Worm (Caenorhabditis elegans): Measurements from ENCODE around the gene dyrb-1.

DNA sequence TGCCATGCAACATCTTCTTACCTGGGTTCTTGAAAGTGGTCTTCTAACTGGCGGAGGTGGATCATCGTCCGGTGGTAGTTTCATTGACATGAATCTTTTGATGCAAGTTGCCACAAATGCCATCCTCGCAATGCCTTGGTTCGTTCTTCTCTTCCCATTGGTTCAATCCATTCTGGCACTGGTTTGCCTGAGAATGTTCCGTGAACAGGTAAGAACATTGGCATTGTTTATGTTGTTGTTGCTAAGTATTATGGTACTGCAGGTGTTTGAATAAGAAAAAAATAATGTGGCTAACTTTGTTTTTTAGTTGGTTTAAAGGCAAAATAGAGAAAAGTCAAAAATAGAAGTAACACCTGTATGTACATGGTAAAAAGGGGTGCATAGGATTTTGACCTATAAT, 36.9 kb upstream of the dyrb-1 start:
- TF ChIP-seq zfh-2 (GFP tag; conservative IDR thresholded peaks at IDR 0.05) (no peak), F52B5.7 (tag; optimal IDR thresholded peaks at IDR 0.05) (no peak), tbx-9 (tag; optimal IDR thresholded peaks at IDR 0.05; ENCODE audit: borderline replicate concordance) (no peak), F49E8.2 (tag; optimal IDR thresholded peaks at IDR 0.05; ENCODE audit: insufficient read depth) (no peak), K11D2.4 (GFP tag; IDR thresholded peaks at IDR 0.05) (no peak)
